Worm (Caenorhabditis elegans) whole organism, late embryonic: ENCODE measurements around the gene C23G10.5.

Source experiments
- C08G9.2 ChIP-seq: sonication (generic microtip); optimal IDR thresholded peaks from 2 replicates; lab custom pipeline; 2016; ENCODE audit warnings: mild to moderate bottlenecking, missing genetic modification characterization, moderate library complexity, missing compliant biosample characterization
- C38D4.7 ChIP-seq: fragments of 200-800 bp; sonication (Bioruptor generic); optimal IDR thresholded peaks from 2 replicates; lab custom pipeline; 2018; ENCODE audit warnings: mild to moderate bottlenecking, missing genetic modification characterization, moderate library complexity, missing compliant biosample characterization
- F13H6.1 ChIP-seq: sonication (generic microtip); optimal IDR thresholded peaks from 2 replicates; lab custom pipeline; 2016; ENCODE audit warnings: missing genetic modification characterization, missing compliant biosample characterization
- K02D7.2 ChIP-seq: sonication (generic microtip); optimal IDR thresholded peaks from 2 replicates; lab custom pipeline; 2017; ENCODE audit warnings: mild to moderate bottlenecking, missing genetic modification characterization, missing compliant biosample characterization
- K09A11.1 ChIP-seq: sonication (generic microtip); optimal IDR thresholded peaks from 2 replicates; lab custom pipeline; 2017; ENCODE audit warnings: antibody characterized with exemption, mild to moderate bottlenecking, missing genetic modification characterization, missing compliant biosample characterization; ENCODE audit not compliant: insufficient read depth
- Y22D7AL.16 ChIP-seq: sonication (generic microtip); optimal IDR thresholded peaks from 2 replicates; lab custom pipeline; 2016; ENCODE audit warnings: missing genetic modification characterization, missing compliant biosample characterization
- ahr-1 ChIP-seq: sonication (generic microtip); optimal IDR thresholded peaks from 2 replicates; lab custom pipeline; 2016; ENCODE audit warnings: missing genetic modification characterization, missing compliant biosample characterization
- ceh-18 ChIP-seq: sonication (generic microtip); optimal IDR thresholded peaks from 2 replicates; lab custom pipeline; 2016; ENCODE audit warnings: missing genetic modification characterization, missing compliant biosample characterization
- ceh-19 ChIP-seq: fragments of 200-800 bp; sonication (Bioruptor generic); optimal IDR thresholded peaks from 2 replicates; lab custom pipeline; 2018; ENCODE audit warnings: mild to moderate bottlenecking, missing genetic modification characterization, missing compliant biosample characterization
- ceh-2 ChIP-seq: sonication (generic microtip); optimal IDR thresholded peaks from 2 replicates; lab custom pipeline; 2016; ENCODE audit warnings: missing genotype, missing genetic modification characterization, missing compliant biosample characterization
- ceh-22 ChIP-seq: sonication (generic microtip); optimal IDR thresholded peaks from 2 replicates; lab custom pipeline; 2017; ENCODE audit warnings: missing biosample characterization, missing genetic modification characterization
- ceh-30 ChIP-seq: fragments of 150-350 bp; optimal IDR thresholded peaks from 2 replicates; lab custom pipeline; 2014; ENCODE audit warnings: missing biosample characterization, missing genetic modification characterization
- ceh-45 ChIP-seq: fragments of 200-800 bp; sonication (Bioruptor generic); IDR thresholded peaks from 2 replicates; pipeline ENCODE4 v1.3.6; 2022; ENCODE audit warnings: missing genetic modification reagents, missing genetic modification characterization, missing compliant biosample characterization
- ceh-48 ChIP-seq: sonication (generic microtip); optimal IDR thresholded peaks from 2 replicates; lab custom pipeline; 2016; ENCODE audit warnings: missing genetic modification characterization, inconsistent platforms, missing compliant biosample characterization
- ceh-9 ChIP-seq: sonication (generic microtip); optimal IDR thresholded peaks from 2 replicates; lab custom pipeline; 2016; ENCODE audit warnings: mild to moderate bottlenecking, missing genetic modification characterization, inconsistent platforms, missing compliant biosample characterization
- che-1 ChIP-seq: sonication (generic microtip); optimal IDR thresholded peaks from 2 replicates; lab custom pipeline; 2016; ENCODE audit warnings: mild to moderate bottlenecking, missing genetic modification characterization, missing compliant biosample characterization
- dmd-4 ChIP-seq: sonication (generic microtip); optimal IDR thresholded peaks from 2 replicates; lab custom pipeline; 2016; ENCODE audit warnings: borderline replicate concordance, missing genetic modification characterization, missing compliant biosample characterization
- dve-1 ChIP-seq: sonication (generic microtip); optimal IDR thresholded peaks from 2 replicates; lab custom pipeline; 2017; ENCODE audit warnings: antibody characterized with exemption, mild to moderate bottlenecking, missing genetic modification characterization, missing compliant biosample characterization
- elt-2 ChIP-seq: sonication (generic microtip); optimal IDR thresholded peaks from 2 replicates; lab custom pipeline; 2016; ENCODE audit warnings: missing genetic modification reagents, missing genetic modification characterization, missing compliant biosample characterization
- ets-4 ChIP-seq: sonication (generic microtip); optimal IDR thresholded peaks from 2 replicates; lab custom pipeline; 2016; ENCODE audit warnings: missing genetic modification characterization, missing compliant biosample characterization
- eyg-1 ChIP-seq: sonication (generic microtip); optimal IDR thresholded peaks from 2 replicates; lab custom pipeline; 2016; ENCODE audit warnings: missing genotype, missing genetic modification characterization, missing compliant biosample characterization
- fax-1 ChIP-seq: sonication (generic microtip); optimal IDR thresholded peaks from 2 replicates; lab custom pipeline; 2016; ENCODE audit warnings: missing genotype, missing genetic modification characterization, missing compliant biosample characterization
- fkh-6 ChIP-seq: sonication (generic microtip); optimal IDR thresholded peaks from 2 replicates; lab custom pipeline; 2016; ENCODE audit warnings: missing genetic modification characterization, missing compliant biosample characterization
- gmeb-2 ChIP-seq: sonication (generic microtip); optimal IDR thresholded peaks from 2 replicates; lab custom pipeline; 2016; ENCODE audit warnings: missing genetic modification characterization, inconsistent platforms, missing compliant biosample characterization
- hlh-13 ChIP-seq: fragments of 200-800 bp; sonication (Bioruptor generic); optimal IDR thresholded peaks from 2 replicates; lab custom pipeline; 2018; ENCODE audit warnings: mild to moderate bottlenecking, missing genetic modification characterization, missing compliant biosample characterization
- hlh-15 ChIP-seq: sonication (generic microtip); optimal IDR thresholded peaks from 2 replicates; lab custom pipeline; 2016; ENCODE audit warnings: missing genetic modification characterization, missing compliant biosample characterization
- hlh-8 ChIP-seq: sonication (generic microtip); optimal IDR thresholded peaks from 2 replicates; lab custom pipeline; 2016; ENCODE audit warnings: missing genotype, missing genetic modification characterization, missing compliant biosample characterization
- madf-2 ChIP-seq: sonication (generic microtip); optimal IDR thresholded peaks from 2 replicates; lab custom pipeline; 2017; ENCODE audit warnings: missing genetic modification characterization, missing compliant biosample characterization
- mec-3 ChIP-seq: sonication (generic microtip); optimal IDR thresholded peaks from 2 replicates; lab custom pipeline; 2016; ENCODE audit warnings: borderline replicate concordance, missing genetic modification characterization, missing compliant biosample characterization
- nhr-11 ChIP-seq: fragments of 150-350 bp; optimal IDR thresholded peaks from 2 replicates; lab custom pipeline; 2014; ENCODE audit warnings: missing biosample characterization, missing genetic modification characterization
- nhr-232 ChIP-seq: sonication (generic microtip); optimal IDR thresholded peaks from 2 replicates; lab custom pipeline; 2016; ENCODE audit warnings: missing genetic modification characterization, missing compliant biosample characterization
- npax-4 ChIP-seq: sonication (generic microtip); optimal IDR thresholded peaks from 2 replicates; lab custom pipeline; 2016; ENCODE audit warnings: missing genetic modification characterization, missing compliant biosample characterization
- odd-2 ChIP-seq: sonication (generic microtip); optimal IDR thresholded peaks from 2 replicates; lab custom pipeline; 2017; ENCODE audit warnings: antibody characterized with exemption, mild to moderate bottlenecking, missing genetic modification characterization, missing compliant biosample characterization
- pag-3 ChIP-seq: sonication (generic microtip); optimal IDR thresholded peaks from 2 replicates; lab custom pipeline; 2016; ENCODE audit warnings: missing compliant biosample characterization, missing genetic modification characterization, borderline replicate concordance
- pqm-1 ChIP-seq: sonication (generic microtip); optimal IDR thresholded peaks from 2 replicates; lab custom pipeline; 2016; ENCODE audit warnings: missing genetic modification characterization, missing compliant biosample characterization
- pros-1 ChIP-seq: fragments of 150-350 bp; optimal IDR thresholded peaks from 2 replicates; lab custom pipeline; 2014; ENCODE audit warnings: missing biosample characterization, missing genetic modification reagents, missing genetic modification characterization
- ref-2 ChIP-seq: sonication (generic microtip); optimal IDR thresholded peaks from 2 replicates; lab custom pipeline; 2016; ENCODE audit warnings: missing genetic modification characterization, missing compliant biosample characterization
- rnt-1 ChIP-seq: sonication (generic microtip); optimal IDR thresholded peaks from 2 replicates; lab custom pipeline; 2016; ENCODE audit warnings: missing genetic modification characterization, missing compliant biosample characterization
- sdc-2 ChIP-seq: sonication (generic microtip); optimal IDR thresholded peaks from 2 replicates; lab custom pipeline; 2016; ENCODE audit warnings: missing genotype, missing genetic modification characterization, missing compliant biosample characterization
- tbx-7 ChIP-seq: sonication (generic microtip); optimal IDR thresholded peaks from 2 replicates; lab custom pipeline; 2016; ENCODE audit warnings: missing genotype, missing genetic modification characterization, missing compliant biosample characterization

C23G10.5 gene

DNA sequence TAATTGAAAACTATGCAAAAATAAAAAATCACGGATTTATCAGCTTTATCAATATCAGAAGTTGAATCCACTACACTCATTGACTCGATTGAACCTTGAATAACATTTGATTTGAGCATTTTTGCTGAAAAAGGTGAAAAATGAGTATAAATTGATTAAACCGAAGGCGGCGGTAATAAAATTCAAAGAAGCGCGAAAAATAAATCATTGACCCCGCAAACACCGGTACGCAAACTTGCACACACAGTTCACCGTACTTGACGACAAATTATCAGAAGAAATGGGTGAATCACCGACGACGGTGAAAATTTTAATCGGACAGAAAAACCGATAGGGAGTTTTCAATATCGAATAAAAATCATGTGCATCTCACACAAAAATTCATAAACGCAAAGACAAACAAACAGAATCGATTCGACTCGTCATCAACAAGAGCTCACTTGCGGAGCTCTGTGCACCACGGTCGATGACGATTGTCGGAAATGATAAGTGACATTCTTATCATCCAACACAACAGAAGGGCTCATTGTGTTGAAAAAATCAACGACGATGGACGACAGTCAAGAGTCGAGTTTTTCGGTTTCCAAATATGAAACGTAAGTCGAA lies 41.3 kb upstream of the C23G10.5 start, which contains the start of the genes wht-7 and Y42G9A.1:
TSS of gene wht-7 (minus strand) at position 131 of the 606 bp plus-strand sequence.
TSS of gene Y42G9A.1 (plus strand) at position 495 of the 606 bp plus-strand sequence.
- peak; percentile 31 for TF ChIP-seq elt-2 (tag; lab: Kevin White, UChicago)
- no peak for TF ChIP-seq dve-1 (tag; lab: Kevin White, UChicago)

DNA sequence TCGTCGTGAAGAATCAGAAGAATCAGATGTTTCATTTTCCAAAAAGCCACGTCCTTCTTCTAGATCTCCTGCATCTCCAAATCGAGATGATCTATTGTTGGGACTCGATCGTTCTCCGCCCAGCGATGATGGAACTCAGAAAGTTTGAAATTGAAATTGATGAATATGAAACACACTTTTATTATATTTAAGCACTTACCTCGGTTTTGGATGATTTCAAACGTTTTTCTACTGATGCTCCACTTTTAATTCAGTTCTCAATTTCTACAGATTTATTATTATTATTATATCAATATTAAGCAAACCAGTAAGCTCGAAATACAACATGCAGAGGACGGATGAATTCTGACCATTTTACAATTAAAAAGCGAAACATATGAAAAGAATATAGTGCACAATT lies 36.3 kb upstream of the C23G10.5 start:
- no peak for TF ChIP-seq dve-1 (tag; lab: Kevin White, UChicago)
- TF ChIP-seq nhr-232 = no peak

DNA sequence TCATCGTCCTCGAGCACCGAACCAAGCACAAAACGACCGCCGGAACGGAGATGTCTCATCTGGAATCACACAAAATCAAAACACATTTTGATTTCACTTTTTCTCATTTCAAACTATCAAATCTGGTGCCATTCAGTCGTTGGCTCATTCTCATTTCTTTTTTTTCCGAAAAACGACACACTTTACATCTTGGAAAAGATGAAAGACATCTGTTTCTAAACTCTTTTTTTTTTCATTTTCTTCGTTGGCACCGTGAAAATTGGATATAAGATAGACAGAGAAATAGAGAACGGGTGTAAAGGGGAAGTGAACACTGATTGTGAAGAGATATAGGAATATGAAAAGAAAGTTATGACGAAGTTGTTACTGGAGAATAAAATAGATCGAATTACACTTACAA lies 35.1 kb upstream of the C23G10.5 start:
- no peak for TF ChIP-seq ceh-45 (GFP tag; lab: Robert Waterston, UW)
- TF ChIP-seq ceh-30 (tag; lab: Kevin White, UChicago) = no peak
- TF ChIP-seq eyg-1 = no peak
- no peak for TF ChIP-seq mec-3 (tag; lab: Kevin White, UChicago)
- TF ChIP-seq gmeb-2 = no peak
- no peak for TF ChIP-seq che-1 (tag; lab: Kevin White, UChicago)
- TF ChIP-seq ceh-9 (tag; lab: Kevin White, UChicago) = no peak
- TF ChIP-seq K02D7.2 (tag; lab: Kevin White, UChicago) = no peak
- no peak for TF ChIP-seq ceh-48 (tag; lab: Kevin White, UChicago)
- no peak for TF ChIP-seq fax-1 (tag; lab: Kevin White, UChicago)

DNA sequence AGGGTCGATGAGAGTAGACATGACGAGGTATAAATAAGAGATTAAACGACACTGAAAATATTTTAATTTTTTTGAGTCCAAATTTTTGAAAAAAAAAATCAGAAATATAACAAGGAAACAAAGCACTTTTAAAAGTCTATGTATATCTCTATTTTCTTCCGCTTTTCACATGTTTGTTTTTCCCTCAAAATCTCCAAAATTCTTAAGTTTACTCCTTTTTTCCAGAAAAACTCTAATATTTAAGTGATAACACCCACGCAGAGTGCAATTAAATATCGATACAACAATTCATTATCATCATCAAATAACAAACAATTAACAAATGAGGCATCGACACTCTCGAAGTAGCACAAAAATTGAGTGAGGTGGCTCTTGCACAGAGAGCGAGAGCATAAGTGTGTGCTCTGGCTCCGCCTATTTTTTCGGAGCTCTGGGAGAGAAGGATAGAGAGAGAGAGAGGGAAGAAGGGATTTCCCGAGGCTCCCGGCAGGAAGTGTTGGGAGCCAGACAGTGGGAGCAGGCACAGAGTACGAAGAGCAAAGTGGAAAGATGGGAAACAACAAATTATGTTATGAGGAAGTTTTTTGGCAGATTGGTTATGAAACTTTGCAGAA lies 33.1 kb upstream of the C23G10.5 start, which contains the start of gene anmt-2:
TSS of gene anmt-2 (minus strand) at position 51 of the 614 bp plus-strand sequence.
- no peak for TF ChIP-seq ceh-19 (GFP tag; lab: Kevin White, UChicago)
- no peak for TF ChIP-seq ahr-1
- TF ChIP-seq ceh-18 (tag; lab: Kevin White, UChicago) = peak; percentile 62
- no peak for TF ChIP-seq ceh-9 (tag; lab: Kevin White, UChicago)
- TF ChIP-seq, all 69 proteins: peak for 1

DNA sequence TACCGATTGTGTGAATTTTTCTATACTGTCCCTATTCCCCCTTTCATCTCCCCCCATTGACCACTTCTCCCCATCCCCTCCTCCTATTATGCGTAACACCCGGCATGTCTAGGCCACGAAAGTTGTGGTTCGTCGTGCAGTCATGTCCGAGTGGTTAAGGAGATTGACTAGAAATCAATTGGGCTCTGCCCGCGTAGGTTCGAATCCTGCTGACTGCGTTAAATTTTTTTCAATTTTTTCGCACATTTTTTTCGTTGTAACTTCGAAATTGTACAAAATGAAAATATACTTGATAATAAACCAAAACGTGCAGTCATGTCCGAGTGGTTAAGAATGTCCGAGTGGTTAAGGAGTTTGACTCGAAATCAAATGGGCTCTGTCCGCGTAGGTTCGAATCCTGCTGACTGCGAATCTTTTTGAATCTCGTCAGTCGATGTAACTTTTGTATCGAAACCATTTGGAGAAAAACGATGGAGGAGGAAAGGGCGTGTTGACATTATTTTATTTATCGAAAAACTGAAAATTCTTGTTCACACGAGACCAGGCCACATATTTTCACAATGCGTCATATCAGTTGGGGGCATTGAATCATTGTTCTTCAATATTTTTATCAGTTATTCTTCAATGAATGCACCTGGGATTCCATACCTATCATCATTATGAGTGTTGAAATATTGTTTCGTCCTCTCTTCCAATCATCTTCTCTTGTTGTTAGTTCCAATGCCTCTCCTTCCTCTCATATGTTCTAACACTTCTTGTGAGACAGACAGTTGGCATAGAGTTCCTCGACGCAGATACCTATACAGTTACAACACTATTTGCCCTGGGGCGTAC lies 32.1 kb upstream of the C23G10.5 start, which contains the start of gene nfm-1:
TSS of gene nfm-1 (plus strand) at position 812 of the 834 bp plus-strand sequence.
- TF ChIP-seq ceh-22 = no peak
- no peak for TF ChIP-seq pqm-1 (tag; lab: Kevin White, UChicago)
- TF ChIP-seq hlh-15 (tag; lab: Kevin White, UChicago) = peak; percentile 63
- peak; percentile 64 for TF ChIP-seq dve-1 (tag; lab: Kevin White, UChicago)
- TF ChIP-seq pros-1 (tag; lab: Kevin White, UChicago) = peak; percentile 4
- peak; percentile 38 for TF ChIP-seq eyg-1
- TF ChIP-seq ref-2 (tag; lab: Kevin White, UChicago) = peak; percentile 64
- TF ChIP-seq gmeb-2 = peak; percentile 77
- TF ChIP-seq odd-2 = peak; percentile 35
- no peak for TF ChIP-seq ets-4 (tag; lab: Kevin White, UChicago)
- peak; percentile 81 for TF ChIP-seq madf-2
- no peak for TF ChIP-seq hlh-8
- peak; percentile 82 for TF ChIP-seq K09A11.1 (tag; lab: Kevin White, UChicago)
- TF ChIP-seq fkh-6 (tag; lab: Kevin White, UChicago) = no peak
- TF ChIP-seq C38D4.7 (GFP tag; lab: Kevin White, UChicago) = peak; percentile 82
- TF ChIP-seq dmd-4 (tag; lab: Kevin White, UChicago) = peak; percentile 21
- no peak for TF ChIP-seq tbx-7 (tag; lab: Kevin White, UChicago)
- TF ChIP-seq che-1 (tag; lab: Kevin White, UChicago) = peak; percentile 82
- TF ChIP-seq ahr-1 = peak; percentile 31
- peak; percentile 57 for TF ChIP-seq nhr-232
- TF ChIP-seq rnt-1 (tag; lab: Kevin White, UChicago) = peak; percentile 47
- no peak for TF ChIP-seq pag-3 (tag; lab: Kevin White, UChicago)
- TF ChIP-seq sdc-2 (tag; lab: Kevin White, UChicago) = peak; percentile 19
- peak; percentile 40 for TF ChIP-seq hlh-13
- TF ChIP-seq C08G9.2 = peak; percentile 37
- peak; percentile 66 for TF ChIP-seq Y22D7AL.16 (tag; lab: Kevin White, UChicago)
- TF ChIP-seq F13H6.1 (tag; lab: Kevin White, UChicago) = peak; percentile 7
- peak; percentile 69 for TF ChIP-seq npax-4 (tag; lab: Kevin White, UChicago)
- TF ChIP-seq nhr-11 (tag; lab: Kevin White, UChicago) = no peak
- peak; percentile 25 for TF ChIP-seq ceh-2 (tag; lab: Kevin White, UChicago)
